Fruit fly (Drosophila melanogaster) whole organism, embryonic: Measurements from ENCODE around the gene Argk1.

Source experiments
- ATbp ChIP-seq: fragments of 200-800 bp; sonication (Bioruptor generic); optimal IDR thresholded peaks from 2 replicates; lab custom pipeline; 2017; ENCODE audit warnings: missing biosample characterization, mild to moderate bottlenecking, missing genetic modification characterization, missing genetic modification reagents
- Antp ChIP-seq: fragments of 200-800 bp; sonication (Bioruptor generic); optimal IDR thresholded peaks from 3 replicates; lab custom pipeline; 2016; ENCODE audit warnings: missing biosample characterization, missing genetic modification characterization
- Atf-2 ChIP-seq: fragments of 200-800 bp; sonication (Bioruptor generic); optimal IDR thresholded peaks from 2 replicates; lab custom pipeline; 2016; ENCODE audit warnings: missing biosample characterization, missing genetic modification characterization
- Blimp-1 ChIP-seq: fragments of 200-800 bp; sonication (Bioruptor generic); optimal IDR thresholded peaks from 3 replicates; lab custom pipeline; 2018; ENCODE audit warnings: missing biosample characterization, missing genetic modification characterization, mild to moderate bottlenecking, moderate library complexity, missing genetic modification reagents
- CG10431 ChIP-seq: fragments of 200-800 bp; sonication (Bioruptor generic); optimal IDR thresholded peaks from 3 replicates; lab custom pipeline; 2018; ENCODE audit warnings: missing biosample characterization, mild to moderate bottlenecking, missing genetic modification characterization
- CG10979 ChIP-seq: fragments of 200-800 bp; sonication (Bioruptor generic); optimal IDR thresholded peaks from 2 replicates; lab custom pipeline; 2018; ENCODE audit warnings: missing biosample characterization, mild to moderate bottlenecking, missing genetic modification characterization, moderate library complexity
- CG11560 ChIP-seq: fragments of 200-800 bp; sonication (Bioruptor generic); IDR thresholded peaks from 3 replicates; pipeline ENCODE4 v1.3.6; 2022; ENCODE audit warnings: missing biosample characterization, missing genetic modification characterization
- CG12155 ChIP-seq: fragments of 200-800 bp; sonication (Bioruptor generic); optimal IDR thresholded peaks from 3 replicates; lab custom pipeline; 2016; ENCODE audit warnings: missing biosample characterization, missing genetic modification characterization
- CG12659 ChIP-seq: fragments of 200-800 bp; sonication (Bioruptor generic); optimal IDR thresholded peaks from 3 replicates; lab custom pipeline; 2017; ENCODE audit warnings: mild to moderate bottlenecking, missing biosample characterization, missing genetic modification reagents, missing genetic modification characterization
- CG14050 ChIP-seq: fragments of 200-800 bp; sonication (Bioruptor generic); IDR thresholded peaks from 3 replicates; pipeline ENCODE4 v1.3.6; 2022; ENCODE audit warnings: missing biosample characterization, missing genetic modification characterization
- CG1602 ChIP-seq: fragments of 200-800 bp; sonication (Bioruptor generic); optimal IDR thresholded peaks from 3 replicates; lab custom pipeline; 2016; ENCODE audit warnings: missing biosample characterization, missing genetic modification characterization
- CG17829 ChIP-seq: fragments of 200-800 bp; optimal IDR thresholded peaks from 2 replicates; lab custom pipeline; 2019; ENCODE audit warnings: missing biosample characterization, mild to moderate bottlenecking, missing genetic modification characterization, moderate library complexity
- CG18599 ChIP-seq: fragments of 200-800 bp; sonication (Bioruptor generic); optimal IDR thresholded peaks from 3 replicates; lab custom pipeline; 2017; ENCODE audit warnings: missing biosample characterization, missing genetic modification characterization, mild to moderate bottlenecking, moderate library complexity, missing genetic modification reagents
- CG2678 ChIP-seq: fragments of 200-800 bp; sonication (Bioruptor generic); optimal IDR thresholded peaks from 3 replicates; lab custom pipeline; 2019; ENCODE audit warnings: missing biosample characterization, mild to moderate bottlenecking, missing genetic modification characterization, moderate library complexity
- CG4282 ChIP-seq: fragments of 200-800 bp; sonication (Bioruptor generic); optimal IDR thresholded peaks from 2 replicates; lab custom pipeline; 2016; ENCODE audit warnings: missing biosample characterization, missing genetic modification characterization
- CG6175 ChIP-seq: fragments of 200-800 bp; sonication (Bioruptor generic); IDR thresholded peaks from 3 replicates; pipeline ENCODE4 v1.3.6; 2022; ENCODE audit warnings: missing biosample characterization, missing genetic modification characterization
- CG6654 ChIP-seq: fragments of 200-800 bp; sonication (Bioruptor generic); optimal IDR thresholded peaks from 2 replicates; lab custom pipeline; 2017; ENCODE audit warnings: missing biosample characterization, mild to moderate bottlenecking, missing genetic modification characterization
- CG6791 ChIP-seq: fragments of 200-800 bp; sonication (Bioruptor generic); IDR thresholded peaks from 3 replicates; pipeline ENCODE4 v1.3.6; 2022; ENCODE audit warnings: missing biosample characterization, missing genetic modification characterization; ENCODE audit not compliant: partially characterized antibody
- CG6854 ChIP-seq: fragments of 200-800 bp; sonication (Bioruptor generic); optimal IDR thresholded peaks from 3 replicates; lab custom pipeline; 2017; ENCODE audit warnings: missing biosample characterization, mild to moderate bottlenecking, missing genetic modification characterization
- CG7928 ChIP-seq: fragments of 200-800 bp; sonication (Bioruptor generic); optimal IDR thresholded peaks from 2 replicates; lab custom pipeline; 2017; ENCODE audit warnings: missing biosample characterization, mild to moderate bottlenecking, missing genetic modification characterization
- CG8290 ChIP-seq, 3 experiments: fragments of 200-800 bp; sonication (Bioruptor generic); optimal IDR thresholded peaks; 2 replicates each; lab custom pipeline; 2016 to 2019; ENCODE audit warnings: missing biosample characterization in 3 of 3, missing genetic modification characterization in 3 of 3, mild to moderate bottlenecking in 2 of 3, moderate library complexity in 1 of 3
- CG8944 ChIP-seq: fragments of 200-800 bp; sonication (Bioruptor generic); optimal IDR thresholded peaks from 3 replicates; lab custom pipeline; 2016; ENCODE audit warnings: missing biosample characterization, missing genetic modification characterization
- CG9215 ChIP-seq: fragments of 200-800 bp; sonication (Bioruptor generic); IDR thresholded peaks from 2 replicates; pipeline ENCODE4 v1.3.6; 2022; ENCODE audit warnings: missing biosample characterization, missing genetic modification characterization
- CHES-1-like ChIP-seq: fragments of 200-800 bp; sonication (Bioruptor generic); optimal IDR thresholded peaks from 2 replicates; lab custom pipeline; 2016; ENCODE audit warnings: missing biosample characterization, missing genetic modification characterization
- Chrac-16 ChIP-seq: fragments of 200-800 bp; sonication (Bioruptor generic); optimal IDR thresholded peaks from 3 replicates; lab custom pipeline; 2016; ENCODE audit warnings: missing biosample characterization, missing genetic modification characterization
- Doc2 ChIP-seq: fragments of 200-800 bp; sonication (Bioruptor generic); IDR thresholded peaks from 2 replicates; pipeline ENCODE4 v1.3.6; 2022; ENCODE audit warnings: missing biosample characterization, missing genetic modification characterization
- Hmr ChIP-seq: fragments of 200-800 bp; sonication (Bioruptor generic); optimal IDR thresholded peaks from 3 replicates; lab custom pipeline; 2017; ENCODE audit warnings: mild to moderate bottlenecking, missing biosample characterization, missing genetic modification reagents, missing genetic modification characterization
- Hr3 ChIP-seq: fragments of 200-800 bp; sonication (Bioruptor generic); optimal IDR thresholded peaks from 3 replicates; lab custom pipeline; 2016; ENCODE audit warnings: missing biosample characterization, missing genetic modification characterization
- Sox100B ChIP-seq: fragments of 200-800 bp; sonication (Bioruptor generic); optimal IDR thresholded peaks from 3 replicates; lab custom pipeline; 2018; ENCODE audit warnings: missing biosample characterization, mild to moderate bottlenecking, missing genetic modification characterization
- al ChIP-seq: fragments of 200-800 bp; sonication (Bioruptor generic); IDR thresholded peaks from 2 replicates; pipeline ENCODE4 v1.3.6; 2022; ENCODE audit warnings: missing biosample characterization, missing genetic modification characterization
- amos ChIP-seq: fragments of 200-800 bp; sonication (Bioruptor generic); IDR thresholded peaks from 2 replicates; pipeline ENCODE4 v1.3.6; 2022; ENCODE audit warnings: missing biosample characterization, missing genetic modification characterization; ENCODE audit not compliant: partially characterized antibody
- aop ChIP-seq: fragments of 200-800 bp; sonication (Bioruptor generic); IDR thresholded peaks from 2 replicates; pipeline ENCODE4 v1.3.6; 2022; ENCODE audit warnings: missing biosample characterization, missing genetic modification characterization
- ara ChIP-seq: fragments of 200-800 bp; sonication (Bioruptor generic); IDR thresholded peaks from 2 replicates; pipeline ENCODE4 v1.3.6; 2022; ENCODE audit warnings: missing biosample characterization, missing genetic modification characterization
- ase ChIP-seq: fragments of 200-800 bp; sonication (Bioruptor generic); IDR thresholded peaks from 3 replicates; pipeline ENCODE4 v1.3.6; 2022; ENCODE audit warnings: missing biosample characterization, missing genetic modification characterization
- chinmo ChIP-seq: fragments of 200-800 bp; sonication (Bioruptor generic); IDR thresholded peaks from 4 replicates; pipeline ENCODE4 v1.3.6; 2022; ENCODE audit warnings: missing biosample characterization, missing genetic modification characterization; ENCODE audit not compliant: partially characterized antibody
- dysf ChIP-seq: fragments of 200-800 bp; sonication (Bioruptor generic); IDR thresholded peaks from 3 replicates; pipeline ENCODE4 v1.3.6; 2022; ENCODE audit warnings: missing biosample characterization, missing genetic modification characterization
- emc ChIP-seq: fragments of 200-800 bp; sonication (Bioruptor generic); optimal IDR thresholded peaks from 2 replicates; lab custom pipeline; 2016; ENCODE audit warnings: missing biosample characterization, missing genetic modification characterization
- grau ChIP-seq: fragments of 200-800 bp; optimal IDR thresholded peaks from 3 replicates; lab custom pipeline; 2019; ENCODE audit warnings: missing biosample characterization, mild to moderate bottlenecking, missing genetic modification characterization, moderate library complexity
- h ChIP-seq: fragments of >200 bp; optimal IDR thresholded peaks from 2 replicates; lab custom pipeline; 2017
- lilli ChIP-seq: fragments of 200-800 bp; sonication (Bioruptor generic); optimal IDR thresholded peaks from 3 replicates; lab custom pipeline; 2016; ENCODE audit warnings: missing biosample characterization, missing genetic modification characterization
- maf-S ChIP-seq: fragments of 200-800 bp; sonication (Bioruptor generic); optimal IDR thresholded peaks from 2 replicates; lab custom pipeline; 2016; ENCODE audit warnings: missing biosample characterization, missing genetic modification characterization
- mld ChIP-seq: fragments of 200-800 bp; sonication (Bioruptor generic); IDR thresholded peaks from 3 replicates; pipeline ENCODE4 v1.3.6; 2022; ENCODE audit warnings: missing biosample characterization, missing genetic modification characterization; ENCODE audit not compliant: partially characterized antibody
- oc ChIP-seq: fragments of 200-800 bp; sonication (Bioruptor generic); optimal IDR thresholded peaks from 2 replicates; lab custom pipeline; 2018; ENCODE audit warnings: missing biosample characterization, mild to moderate bottlenecking, missing genetic modification characterization, moderate library complexity
- otp ChIP-seq: fragments of 200-800 bp; sonication (Bioruptor generic); IDR thresholded peaks from 3 replicates; pipeline ENCODE4, ENCODE4 v1.3.6; 2022; ENCODE audit warnings: missing biosample characterization, missing genetic modification characterization
- p53 ChIP-seq: fragments of 200-800 bp; sonication (Bioruptor generic); optimal IDR thresholded peaks from 2 replicates; lab custom pipeline; 2016; ENCODE audit warnings: missing biosample characterization, missing genetic modification characterization
- rib ChIP-seq: fragments of 200-800 bp; sonication (Bioruptor generic); IDR thresholded peaks from 2 replicates; pipeline ENCODE4 v1.3.6; 2022; ENCODE audit warnings: missing biosample characterization, missing genetic modification characterization
- run ChIP-seq: fragments of 200-800 bp; sonication (Bioruptor generic); optimal IDR thresholded peaks from 3 replicates; lab custom pipeline; 2018; ENCODE audit warnings: missing biosample characterization, mild to moderate bottlenecking, missing genetic modification characterization
- sd ChIP-seq: fragments of 200-800 bp; sonication (Bioruptor generic); optimal IDR thresholded peaks from 3 replicates; lab custom pipeline; 2018; ENCODE audit warnings: missing biosample characterization, mild to moderate bottlenecking, missing genetic modification characterization, moderate library complexity
- ssp ChIP-seq: fragments of 200-800 bp; sonication (Bioruptor generic); IDR thresholded peaks from 2 replicates; pipeline ENCODE4 v1.3.6; 2022; ENCODE audit warnings: missing biosample characterization, missing genetic modification characterization
- tup ChIP-seq: fragments of 200-800 bp; sonication (Bioruptor generic); optimal IDR thresholded peaks from 2 replicates; lab custom pipeline; 2016; ENCODE audit warnings: missing biosample characterization, mild to moderate bottlenecking, missing genetic modification characterization, moderate library complexity

Gene Argk1

DNA sequence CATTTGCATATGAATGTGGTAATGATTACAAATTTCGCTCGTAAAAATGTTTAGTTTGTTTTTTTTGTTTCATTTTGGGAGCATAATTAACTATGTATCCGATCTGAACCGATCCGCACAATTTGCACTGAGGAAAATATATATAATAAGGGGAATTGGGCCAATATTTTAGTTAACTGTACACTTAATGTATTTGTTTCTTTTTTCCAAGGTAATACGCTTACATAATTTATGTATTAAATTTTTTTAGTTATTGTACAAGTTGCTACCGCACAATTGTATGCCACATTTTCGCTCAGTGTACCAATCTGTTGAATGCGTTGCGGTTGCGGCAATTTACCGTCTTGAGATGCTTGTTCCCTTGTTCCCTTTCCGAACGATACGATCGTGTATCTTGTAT lies 40.1 kb downstream of the Argk1 start (continued):
- TF ChIP-seq ssp (GFP tag; lab: Robert Waterston, UW) (peak; percentile 81), rib (GFP tag; lab: Robert Waterston, UW) (peak; percentile 67; the same call in 1 of the 2 replicates), CG6654 (peak; percentile 50), amos (GFP tag; lab: Robert Waterston, UW) (no peak), CG12155 (GFP tag; lab: Kevin White, UChicago) (peak; percentile 72), CG6854 (GFP tag; lab: Kevin White, UChicago) (peak; percentile 33), CG1602 (peak; percentile 68), dysf (GFP tag; lab: Robert Waterston, UW) (peak; percentile 93), h (lab: Kevin White, UChicago) (no peak), run (peak; percentile 92), CG11560 (tag; lab: Robert Waterston, UW) (peak; percentile 76; the same call in 2 of the 3 replicates), grau (peak; percentile 84), oc (tag; lab: Kevin White, UChicago) (peak; percentile 79), CG8944 (GFP tag; lab: Kevin White, UChicago) (peak; percentile 75), mld (GFP tag; lab: Robert Waterston, UW) (no peak), CG9215 (GFP tag; lab: Robert Waterston, UW) (peak; percentile 75), ATbp (GFP tag; lab: Kevin White, UChicago) (peak; percentile 82), otp (GFP tag; lab: Robert Waterston, UW) (peak; percentile 70), CG10979 (peak; percentile 87), CHES-1-like (GFP tag; lab: Kevin White, UChicago) (peak; percentile 70), al (GFP tag; lab: Robert Waterston, UW) (peak; percentile 87), Antp (peak; percentile 73), aop (GFP tag; lab: Robert Waterston, UW) (peak; percentile 66; the same call in 1 of the 2 replicates), emc (GFP tag; lab: Kevin White, UChicago) (peak; percentile 27), CG2678 (tag; lab: Kevin White, UChicago) (peak; percentile 91), chinmo (GFP tag; lab: Robert Waterston, UW) (no peak), CG6175 (GFP tag; lab: Robert Waterston, UW) (peak; percentile 59; the same call in 1 of the 3 replicates), CG4282 (GFP tag; lab: Kevin White, UChicago) (peak; percentile 45), CG7928 (GFP tag; lab: Kevin White, UChicago) (no peak), Atf-2 (peak; percentile 77), Hmr (peak; percentile 68), Sox100B (GFP tag; lab: Kevin White, UChicago) (peak; percentile 82), sd (peak; percentile 61), p53 (GFP tag; lab: Kevin White, UChicago) (no peak), CG6791 (GFP tag; lab: Robert Waterston, UW) (no peak), ase (GFP tag; lab: Robert Waterston, UW) (peak; percentile 92), Doc2 (GFP tag; lab: Robert Waterston, UW) (peak; percentile 87), CG10431 (GFP tag; lab: Kevin White, UChicago) (peak; percentile 28), ara (GFP tag; lab: Robert Waterston, UW) (peak; percentile 89), Blimp-1 (GFP tag; lab: Kevin White, UChicago) (peak; percentile 82), maf-S (GFP tag; lab: Kevin White, UChicago) (peak; percentile 63), tup (GFP tag; lab: Kevin White, UChicago) (peak; percentile 60), CG17829 (tag; lab: Kevin White, UChicago) (peak; percentile 87), CG12659 (peak; percentile 77), CG14050 (GFP tag; lab: Robert Waterston, UW) (peak; percentile 81), CG8290 (GFP tag; optimal IDR thresholded peaks at IDR 0.05; lab: Kevin White, UChicago) (peak; percentile 85), CG8290 (tag; optimal IDR thresholded peaks at IDR 0.05; lab: Kevin White, UChicago) (peak in 1 of 2 experiments; percentile 57), lilli (GFP tag; lab: Kevin White, UChicago) (peak; percentile 82), Hr3 (GFP tag; lab: Kevin White, UChicago) (peak; percentile 81), CG18599 (GFP tag; lab: Kevin White, UChicago) (peak; percentile 77), Chrac-16 (peak; percentile 78)
